Worm (Caenorhabditis elegans) whole organism, young adult: Measurements from ENCODE around the gene C08B6.6.

ENCODE experiments used
- B0336.3 ChIP-seq: fragments of 200-800 bp; sonication (Bioruptor generic); IDR thresholded peaks from 2 replicates; pipeline ENCODE4 v1.3.6; 2022; ENCODE audit warnings: missing genetic modification characterization, missing compliant biosample characterization
- F10E7.11 ChIP-seq: sonication (generic microtip); optimal IDR thresholded peaks from 2 replicates; lab custom pipeline; 2017; ENCODE audit warnings: mild to moderate bottlenecking, missing genetic modification characterization, moderate library complexity, missing compliant biosample characterization
- F22D6.2 ChIP-seq: sonication (generic microtip); optimal IDR thresholded peaks from 2 replicates; lab custom pipeline; 2016; ENCODE audit warnings: mild to moderate bottlenecking, missing genetic modification characterization, missing compliant biosample characterization
- F23B12.7 ChIP-seq: sonication (generic microtip); optimal IDR thresholded peaks from 2 replicates; lab custom pipeline; 2017; ENCODE audit warnings: missing genetic modification characterization, mild to moderate bottlenecking, missing compliant biosample characterization, antibody characterized with exemption, moderate library complexity; ENCODE audit not compliant: insufficient read depth
- F39B2.1 ChIP-seq: fragments of 200-800 bp; sonication (Bioruptor generic); IDR thresholded peaks from 2 replicates; pipeline ENCODE4 v1.3.6; 2022; ENCODE audit warnings: missing genetic modification reagents, missing genetic modification characterization, missing compliant biosample characterization
- F52B5.7 ChIP-seq: sonication (generic microtip); optimal IDR thresholded peaks from 2 replicates; lab custom pipeline; 2016; ENCODE audit warnings: mild to moderate bottlenecking, missing genetic modification characterization, missing compliant biosample characterization
- aptf-3 ChIP-seq: fragments of 200-800 bp; sonication (Bioruptor generic); IDR thresholded peaks from 2 replicates; pipeline ENCODE4 v1.3.6; 2022; ENCODE audit warnings: missing genetic modification characterization, missing compliant biosample characterization
- attf-3 ChIP-seq: fragments of 200-800 bp; sonication (Bioruptor generic); conservative IDR thresholded peaks from 2 replicates; pipeline ENCODE4 v1.3.6; 2022; ENCODE audit warnings: missing genetic modification reagents, missing genetic modification characterization, missing compliant biosample characterization
- bed-1 ChIP-seq: fragments of 200-800 bp; sonication (Bioruptor generic); IDR thresholded peaks from 2 replicates; pipeline ENCODE4 v1.3.6; 2022; ENCODE audit warnings: missing genetic modification reagents, missing genetic modification characterization, missing compliant biosample characterization
- chd-7 ChIP-seq: sonication (generic microtip); optimal IDR thresholded peaks from 2 replicates; lab custom pipeline; 2016; ENCODE audit warnings: mild to moderate bottlenecking, missing genetic modification characterization, moderate library complexity, missing compliant biosample characterization
- ets-4 ChIP-seq: fragments of 200-800 bp; sonication (Bioruptor generic); optimal IDR thresholded peaks from 2 replicates; lab custom pipeline; 2018; ENCODE audit warnings: mild to moderate bottlenecking, missing genetic modification characterization, missing compliant biosample characterization
- fkh-3 ChIP-seq: sonication (generic microtip); optimal IDR thresholded peaks from 2 replicates; lab custom pipeline; 2016; ENCODE audit warnings: mild to moderate bottlenecking, missing genetic modification characterization, missing compliant biosample characterization
- hlh-12 ChIP-seq: sonication (generic microtip); optimal IDR thresholded peaks from 2 replicates; lab custom pipeline; 2016; ENCODE audit warnings: missing genetic modification characterization, missing compliant biosample characterization
- hmg-1.2 ChIP-seq: fragments of 200-800 bp; sonication (Bioruptor generic); IDR thresholded peaks from 2 replicates; pipeline ENCODE4 v1.3.6; 2022; ENCODE audit warnings: missing genetic modification reagents, missing genetic modification characterization, missing compliant biosample characterization
- lag-1 ChIP-seq: fragments of 200-800 bp; sonication (Bioruptor generic); IDR thresholded peaks from 2 replicates; pipeline ENCODE4 v1.3.6; 2022; ENCODE audit warnings: missing genetic modification reagents, missing genetic modification characterization, missing compliant biosample characterization
- let-526 ChIP-seq: fragments of 200-800 bp; sonication (Bioruptor generic); IDR thresholded peaks from 2 replicates; pipeline ENCODE4 v1.3.6; 2022; ENCODE audit warnings: missing genetic modification reagents, missing genetic modification characterization, missing compliant biosample characterization
- let-607 ChIP-seq, 2 experiments: fragments of 200-800 bp in 1 of 2; sonication (Bioruptor generic) in 1 of 2; sonication (generic microtip) in 1 of 2; optimal IDR thresholded peaks; 2 replicates each; lab custom pipeline; 2016 to 2018; ENCODE audit warnings: mild to moderate bottlenecking in 2 of 2, missing compliant biosample characterization in 2 of 2, missing genetic modification characterization in 2 of 2, moderate library complexity in 2 of 2, missing genotype in 1 of 2
- lin-35 ChIP-seq, 3 experiments: fragments of 150-350 bp in 2 of 3; sonication (generic microtip) in 1 of 3; optimal IDR thresholded peaks; 2 replicates each; lab custom pipeline; 2014 to 2018; ENCODE audit warnings: missing biosample characterization in 3 of 3, missing genetic modification characterization in 3 of 3, missing genetic modification reagents in 3 of 3
- lin-40 ChIP-seq: sonication (generic microtip); optimal IDR thresholded peaks from 2 replicates; lab custom pipeline; 2016; ENCODE audit warnings: missing genetic modification characterization, mild to moderate bottlenecking, missing compliant biosample characterization, missing genotype, missing genetic modification reagents
- lsy-27 ChIP-seq: sonication (generic microtip); optimal IDR thresholded peaks from 2 replicates; lab custom pipeline; 2017; ENCODE audit warnings: missing genetic modification characterization, mild to moderate bottlenecking, missing compliant biosample characterization, antibody characterized with exemption, missing genotype, borderline replicate concordance; ENCODE audit not compliant: insufficient read depth
- madf-8 ChIP-seq: fragments of 200-800 bp; sonication (Bioruptor generic); conservative IDR thresholded peaks from 2 replicates; pipeline ENCODE4 v1.3.6; 2022; ENCODE audit warnings: missing genetic modification reagents, missing genetic modification characterization, missing compliant biosample characterization
- mel-28 ChIP-seq: sonication (generic microtip); optimal IDR thresholded peaks from 2 replicates; lab custom pipeline; 2016; ENCODE audit warnings: borderline replicate concordance, mild to moderate bottlenecking, missing genetic modification characterization, missing compliant biosample characterization
- mes-4 ChIP-seq: sonication (generic microtip); optimal IDR thresholded peaks from 2 replicates; lab custom pipeline; 2016; ENCODE audit warnings: missing genotype, missing genetic modification characterization, missing compliant biosample characterization
- nhr-179 ChIP-seq: sonication (generic microtip); optimal IDR thresholded peaks from 2 replicates; lab custom pipeline; 2016; ENCODE audit warnings: mild to moderate bottlenecking, missing genetic modification characterization, missing compliant biosample characterization
- nhr-80 ChIP-seq: sonication (generic microtip); optimal IDR thresholded peaks from 2 replicates; lab custom pipeline; 2016; ENCODE audit warnings: missing genetic modification characterization, missing compliant biosample characterization
- snpc-1.3 ChIP-seq: sonication (generic microtip); optimal IDR thresholded peaks from 2 replicates; lab custom pipeline; 2017; ENCODE audit warnings: missing genetic modification characterization, mild to moderate bottlenecking, missing compliant biosample characterization, antibody characterized with exemption, moderate library complexity, missing genotype, missing genetic modification reagents; ENCODE audit not compliant: insufficient read depth
- snpc-4 ChIP-seq, 5 experiments: fragments of 150-350 bp in 1 of 5; sonication (generic microtip) in 4 of 5; optimal IDR thresholded peaks; 2 replicates each; lab custom pipeline; 2014 to 2018; ENCODE audit warnings: missing genetic modification characterization in 5 of 5, missing biosample characterization in 3 of 5, antibody characterized with exemption in 2 of 5, mild to moderate bottlenecking in 2 of 5, missing compliant biosample characterization in 2 of 5, missing genotype in 2 of 5, moderate library complexity in 2 of 5, missing genetic modification reagents in 1 of 5
- unc-130 ChIP-seq: sonication (generic microtip); optimal IDR thresholded peaks from 2 replicates; lab custom pipeline; 2016; ENCODE audit warnings: missing genetic modification reagents, missing genetic modification characterization, missing compliant biosample characterization
- unc-62 ChIP-seq: fragments of 150-350 bp; optimal IDR thresholded peaks from 2 replicates; lab custom pipeline; 2014; ENCODE audit warnings: missing biosample characterization, missing genetic modification reagents, missing genetic modification characterization
- xnd-1 ChIP-seq: sonication (generic microtip); optimal IDR thresholded peaks from 2 replicates; lab custom pipeline; 2016; ENCODE audit warnings: missing genotype, missing genetic modification reagents, missing genetic modification characterization, missing compliant biosample characterization
- ztf-22 ChIP-seq: fragments of 200-800 bp; sonication (Bioruptor generic); optimal IDR thresholded peaks from 2 replicates; lab custom pipeline; 2018; ENCODE audit warnings: mild to moderate bottlenecking, missing genetic modification characterization, moderate library complexity, missing compliant biosample characterization

Gene C08B6.6

ce11 chrV:10086141-10086540 is 37.3 kb upstream of the C08B6.6 start:
- TF ChIP-seq lin-35 (GFP tag; optimal IDR thresholded peaks at IDR 0.05; lab: Kevin White, UChicago) (no peak), F23B12.7 (tag; lab: Kevin White, UChicago) (no peak), unc-62 (GFP tag; lab: Kevin White, UChicago) (no peak), B0336.3 (GFP tag; lab: Robert Waterston, UW) (no peak)

ce11 chrV:10087103-10087502 is 36.3 kb upstream of the C08B6.6 start, which contains the start of gene R04B5.5:
Gene R04B5.5 (plus strand): TSS chrV:10087480.
- TF ChIP-seq F39B2.1 (GFP tag; lab: Robert Waterston, UW) (no peak), lin-40 (tag; lab: Kevin White, UChicago) (peak; percentile 33), bed-1 (no peak), nhr-179 (tag; lab: Kevin White, UChicago) (no peak), F52B5.7 (tag; lab: Kevin White, UChicago) (no peak), nhr-80 (peak; percentile 58)

ce11 chrV:10090461-10090860 is 33.0 kb upstream of the C08B6.6 start, which contains the start of gene R04B5.7:
Gene R04B5.7 (minus strand): TSS chrV:10090561.
- TF ChIP-seq lag-1 (no peak), F22D6.2 (tag; lab: Kevin White, UChicago) (no peak), fkh-3 (tag; lab: Kevin White, UChicago) (no peak), madf-8 (GFP tag; lab: Robert Waterston, UW) (no peak), chd-7 (tag; lab: Kevin White, UChicago) (no peak)
- TF ChIP-seq, all 124 proteins: peak for 0

ce11 chrV:10091152-10091551 is 32.3 kb upstream of the C08B6.6 start, which contains the start of gene R04B5.11:
Gene R04B5.11 (minus strand): TSS chrV:10091252.
- no peak for TF ChIP-seq mes-4 (tag; lab: Kevin White, UChicago)
- no peak for TF ChIP-seq hmg-1.2 (GFP tag; lab: Robert Waterston, UW)
- TF ChIP-seq ztf-22 (GFP tag; lab: Kevin White, UChicago): no peak
- TF ChIP-seq mel-28 (tag; lab: Kevin White, UChicago): no peak
- no peak for TF ChIP-seq attf-3 (GFP tag; lab: Robert Waterston, UW)
- TF ChIP-seq F10E7.11 (tag; lab: Kevin White, UChicago): no peak
- no peak for TF ChIP-seq let-607 (tag; optimal IDR thresholded peaks at IDR 0.05; lab: Kevin White, UChicago)
- TF ChIP-seq xnd-1 (tag; lab: Kevin White, UChicago): no peak
- TF ChIP-seq ets-4: no peak
- no peak for TF ChIP-seq aptf-3 (GFP tag; lab: Robert Waterston, UW)
- no peak for TF ChIP-seq lsy-27 (tag; lab: Kevin White, UChicago)
- TF ChIP-seq snpc-4 (GFP tag; optimal IDR thresholded peaks at IDR 0.05; lab: Kevin White, UChicago): no peak
- no peak for TF ChIP-seq snpc-4 (tag; optimal IDR thresholded peaks at IDR 0.05; lab: Kevin White, UChicago)

- TF ChIP-seq aptf-3 (GFP tag; lab: Robert Waterston, UW) (no peak), let-526 (no peak), unc-130 (GFP tag; lab: Kevin White, UChicago) (no peak), hlh-12 (tag; lab: Kevin White, UChicago) (no peak), snpc-1.3 (tag; lab: Kevin White, UChicago) (no peak)
- TF ChIP-seq, all 124 proteins: peak for 0
Observed at ce11 chrV:10094374-10094773, 29.1 kb upstream of the C08B6.6 start, which contains the start of gene srd-49. Gene srd-49 (plus strand): TSS chrV:10094674.
